Worm (Caenorhabditis elegans): ENCODE data around the gene C47E12.14.

Gene C47E12.14

DNA sequence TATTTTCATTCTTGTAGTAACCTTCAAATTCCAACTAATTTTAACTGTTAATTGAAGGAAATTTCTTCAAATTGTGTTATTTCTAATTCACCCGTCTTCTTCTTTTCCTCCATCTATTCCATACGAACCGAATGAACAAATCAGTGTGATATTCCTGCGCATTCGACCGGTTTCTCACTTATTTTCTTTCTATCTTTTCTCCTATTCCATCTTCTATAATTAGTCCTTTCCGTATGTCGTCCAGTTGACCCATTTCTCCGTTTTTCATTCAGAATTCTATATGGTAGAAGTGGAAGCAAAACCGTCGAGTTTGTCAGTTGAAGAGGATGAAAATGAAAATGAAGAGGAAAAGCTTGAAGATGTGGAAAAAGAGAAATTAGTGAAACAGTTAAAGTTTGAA, 33.4 kb upstream of the C47E12.14 start, which contains the start of gene magu-4:
Gene magu-4 (plus strand): TSS at position 218 of the 400 bp plus-strand sequence.
- TF ChIP-seq nhr-12 (tag; optimal IDR thresholded peaks at IDR 0.05) (no peak), elt-3 (tag; optimal IDR thresholded peaks at IDR 0.05) (no peak), blmp-1 (tag; optimal IDR thresholded peaks at IDR 0.05; ENCODE audit: insufficient read depth) (no peak), nhr-25 (tag; optimal IDR thresholded peaks at IDR 0.05) (peak; percentile 17), snpc-4 (tag; optimal IDR thresholded peaks at IDR 0.05) (no peak)

DNA sequence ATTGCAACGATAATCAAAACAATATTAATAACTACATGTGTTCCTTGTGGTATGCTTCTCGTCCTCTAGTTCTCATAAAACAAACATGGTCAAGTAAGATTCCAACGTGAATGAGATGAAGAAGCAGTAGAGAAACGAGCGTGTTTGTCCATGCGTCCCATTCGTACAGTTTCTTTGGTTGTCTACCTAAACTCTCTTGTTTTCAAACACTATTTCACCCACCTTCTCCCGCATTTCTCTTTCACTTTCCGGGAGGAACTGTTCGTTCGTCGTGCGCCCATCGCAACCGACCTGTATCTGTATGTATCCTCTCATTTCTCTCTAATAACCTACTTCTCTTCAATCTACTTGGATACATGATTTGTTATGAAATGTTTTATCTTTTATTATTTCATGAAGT, 31.6 kb upstream of the C47E12.14 start:
- peak; percentile 60 for TF ChIP-seq crh-2 (tag; optimal IDR thresholded peaks at IDR 0.05)
- TF ChIP-seq nhr-25 (tag; optimal IDR thresholded peaks at IDR 0.05): peak; percentile 60
- TF ChIP-seq nhr-129 (tag; optimal IDR thresholded peaks at IDR 0.05): peak; percentile 11
- TF ChIP-seq lsy-2 (tag; optimal IDR thresholded peaks at IDR 0.05): peak in 1 of 2 experiments; percentile 9
- TF ChIP-seq lin-13 (GFP tag; optimal IDR thresholded peaks at IDR 0.05): no peak
- peak in 1 of 2 experiments; percentile 19 for TF ChIP-seq mdl-1 (tag; optimal IDR thresholded peaks at IDR 0.05)
- TF ChIP-seq lin-39 (tag; optimal IDR thresholded peaks at IDR 0.05): no peak
- peak; percentile 8 for TF ChIP-seq C34F6.9 (tag; optimal IDR thresholded peaks at IDR 0.05)
- no peak for TF ChIP-seq aly-2 (tag; optimal IDR thresholded peaks at IDR 0.05)
- no peak for TF ChIP-seq egl-27 (tag; optimal IDR thresholded peaks at IDR 0.05)
- peak; percentile 93 for TF ChIP-seq blmp-1 (tag; optimal IDR thresholded peaks at IDR 0.05; ENCODE audit: insufficient read depth)
- peak; percentile 64 for TF ChIP-seq nhr-21 (tag; optimal IDR thresholded peaks at IDR 0.05)
- TF ChIP-seq F13H6.1 (tag; optimal IDR thresholded peaks at IDR 0.05): peak; percentile 43
- no peak for TF ChIP-seq nhr-10 (tag; optimal IDR thresholded peaks at IDR 0.05)
- TF ChIP-seq sma-3 (GFP tag; optimal IDR thresholded peaks at IDR 0.05): peak; percentile 37
- TF ChIP-seq fos-1 (tag; optimal IDR thresholded peaks at IDR 0.05): peak; percentile 46
- TF ChIP-seq elt-1 (tag; optimal IDR thresholded peaks at IDR 0.05): no peak

DNA sequence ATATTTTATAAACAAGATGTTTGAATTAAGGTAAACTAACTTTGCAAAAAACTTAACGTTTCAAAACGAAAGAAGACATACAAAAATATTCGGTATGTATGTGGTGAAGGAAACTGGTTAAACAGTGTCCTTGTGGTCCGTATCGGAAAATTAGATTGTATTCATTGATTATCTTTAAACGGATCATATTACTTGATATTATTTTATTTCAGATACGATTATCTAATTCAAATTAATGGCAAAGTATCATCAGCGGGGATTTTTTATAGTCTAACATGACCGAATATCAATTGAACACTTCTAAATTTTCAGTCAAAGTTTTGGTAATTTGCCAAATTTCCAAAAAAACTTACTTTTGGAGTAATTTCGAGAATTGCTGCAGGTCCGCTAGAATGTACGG, 30.6 kb upstream of the C47E12.14 start, which contains the start of gene C47E12.13:
Gene C47E12.13 (minus strand): TSS at position 101 of the 400 bp plus-strand sequence.
- TF ChIP-seq mab-5 (tag; optimal IDR thresholded peaks at IDR 0.05): no peak
- no peak for TF ChIP-seq nhr-10 (tag; optimal IDR thresholded peaks at IDR 0.05)
- no peak for TF ChIP-seq unc-55 (GFP tag; optimal IDR thresholded peaks at IDR 0.05)
- no peak for TF ChIP-seq blmp-1 (tag; optimal IDR thresholded peaks at IDR 0.05; ENCODE audit: insufficient read depth)
- TF ChIP-seq nhr-12 (tag; optimal IDR thresholded peaks at IDR 0.05): no peak
- no peak for TF ChIP-seq ztf-4 (tag; optimal IDR thresholded peaks at IDR 0.05)
- no peak for TF ChIP-seq nhr-237 (tag; optimal IDR thresholded peaks at IDR 0.05)

DNA sequence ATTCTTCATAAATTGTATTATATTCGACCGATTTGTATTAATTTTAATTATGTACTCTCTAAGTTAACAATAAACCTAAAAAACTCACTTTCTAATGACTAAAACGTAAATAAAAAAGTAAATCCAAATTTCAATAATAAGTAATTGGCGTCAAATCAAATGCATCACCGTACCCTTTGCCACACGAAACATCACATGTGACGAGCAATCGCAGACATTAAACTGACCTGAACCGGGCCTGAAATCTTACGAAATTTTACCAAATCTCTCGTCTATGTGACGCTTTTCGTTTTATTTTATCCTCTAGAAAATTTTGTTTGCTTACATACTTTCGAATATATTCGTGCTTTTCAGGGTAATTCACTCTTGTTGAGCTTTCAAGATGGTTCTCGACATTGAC, 27.2 kb upstream of the C47E12.14 start, which contains the start of the genes C47E12.2 and sars-1:
Gene C47E12.2 (minus strand): TSS at position 131 of the 400 bp plus-strand sequence.
Gene sars-1 (plus strand): TSS at position 355 of the 400 bp plus-strand sequence.
- TF ChIP-seq R02D3.7 (tag; optimal IDR thresholded peaks at IDR 0.05) (no peak), crh-2 (tag; optimal IDR thresholded peaks at IDR 0.05) (peak; percentile 32), nhr-129 (tag; optimal IDR thresholded peaks at IDR 0.05) (peak; percentile 88), lsy-2 (tag; optimal IDR thresholded peaks at IDR 0.05) (peak; percentile 58 to 92), unc-39 (tag; optimal IDR thresholded peaks at IDR 0.05) (no peak), C34F6.9 (tag; optimal IDR thresholded peaks at IDR 0.05) (peak; percentile 18)

DNA sequence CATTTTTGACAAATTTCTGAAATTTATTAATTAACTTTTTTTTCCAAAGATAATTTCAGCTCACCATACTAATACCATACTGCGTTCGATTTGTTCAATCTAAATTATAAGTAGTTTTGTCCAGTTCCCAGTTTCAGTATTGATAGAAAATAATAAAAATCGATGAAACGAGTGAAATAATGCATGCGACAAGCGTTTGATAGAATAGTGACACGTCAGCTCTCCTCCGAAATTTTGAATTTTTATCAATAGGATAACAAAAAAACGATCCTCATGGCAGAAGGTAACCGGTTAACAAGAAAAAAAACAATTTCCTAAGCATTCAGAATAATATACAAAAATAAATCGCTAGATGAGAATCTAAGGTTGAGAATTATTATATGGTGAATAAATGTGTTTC, 25.6 kb upstream of the C47E12.14 start, which contains the start of gene C47E12.3:
Gene C47E12.3 (minus strand): TSS at position 101 of the 400 bp plus-strand sequence.
- TF ChIP-seq elt-1 (tag; optimal IDR thresholded peaks at IDR 0.05): no peak
- TF ChIP-seq ztf-4 (tag; optimal IDR thresholded peaks at IDR 0.05): no peak
- TF ChIP-seq egl-27 (tag; optimal IDR thresholded peaks at IDR 0.05): no peak
- no peak for TF ChIP-seq lin-13 (GFP tag; optimal IDR thresholded peaks at IDR 0.05)
- TF ChIP-seq nhr-23 (tag; optimal IDR thresholded peaks at IDR 0.05): no peak
- no peak for TF ChIP-seq F13H6.1 (tag; optimal IDR thresholded peaks at IDR 0.05)

DNA sequence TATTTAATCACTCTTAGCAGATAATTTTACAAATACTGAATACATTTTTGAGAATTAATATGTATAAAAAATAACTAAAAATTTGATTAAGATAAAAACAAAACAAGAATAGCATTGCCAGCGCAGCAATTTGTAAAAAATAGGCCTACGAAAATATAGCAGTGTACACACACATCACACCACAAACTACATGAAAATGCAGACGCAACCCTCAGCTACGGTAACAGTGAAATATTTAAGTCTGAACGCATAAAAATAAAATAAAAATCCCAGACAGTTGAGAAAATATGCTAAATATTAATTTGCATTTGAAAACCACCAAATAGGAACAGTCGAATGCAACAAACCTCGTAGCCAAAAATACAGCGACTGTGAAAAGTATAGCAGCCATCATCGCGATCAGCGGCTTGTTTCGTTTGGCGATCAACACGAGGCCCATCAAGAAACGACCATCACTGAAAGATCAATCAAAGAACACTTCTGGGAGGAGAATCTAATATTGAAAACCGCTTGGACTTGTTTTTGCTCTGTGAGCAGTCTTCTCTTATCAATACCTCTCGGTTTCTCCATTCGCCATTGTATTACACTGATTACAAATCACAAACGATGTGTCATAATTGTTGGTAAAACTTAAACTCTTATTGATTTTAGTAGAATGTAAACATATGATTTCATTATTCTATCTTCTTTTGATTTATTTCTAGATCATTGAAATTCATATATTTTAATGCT, 22.5 kb upstream of the C47E12.14 start, which contains the start of gene pyp-1:
Gene pyp-1 (minus strand): TSS at position 439 of the 732 bp plus-strand sequence.
- TF ChIP-seq ama-1 (optimal IDR thresholded peaks at IDR 0.05) (peak; percentile 33), mdl-1 (tag; optimal IDR thresholded peaks at IDR 0.05) (no peak), unc-55 (GFP tag; optimal IDR thresholded peaks at IDR 0.05) (peak; percentile 34), sma-9 (GFP tag; optimal IDR thresholded peaks at IDR 0.05) (peak; percentile 22), sma-9 (tag; optimal IDR thresholded peaks at IDR 0.05) (no peak), fos-1 (tag; optimal IDR thresholded peaks at IDR 0.05) (peak; percentile 56), nhr-77 (tag; optimal IDR thresholded peaks at IDR 0.05) (no peak), ceh-82 (tag; optimal IDR thresholded peaks at IDR 0.05) (no peak), lsy-2 (tag; optimal IDR thresholded peaks at IDR 0.05) (peak in 1 of 2 experiments; percentile 69)
